Worm (Caenorhabditis elegans) whole organism, L3 larva: ENCODE data around the gene grsp-2.

Experiments used
- R02D3.7 ChIP-seq: fragments of 150-350 bp; optimal IDR thresholded peaks from 2 replicates; lab custom pipeline; 2014; ENCODE audit warnings: missing biosample characterization, missing genetic modification characterization
- aly-2 ChIP-seq: fragments of 150-350 bp; optimal IDR thresholded peaks from 2 replicates; lab custom pipeline; 2014; ENCODE audit warnings: missing biosample characterization, missing genetic modification characterization
- ama-1 ChIP-seq: fragments of 150-350 bp; optimal IDR thresholded peaks from 2 replicates; lab custom pipeline; 2018
- ceh-16 ChIP-seq: sonication (generic microtip); optimal IDR thresholded peaks from 2 replicates; lab custom pipeline; 2017; ENCODE audit warnings: missing biosample characterization, missing genetic modification characterization
- ceh-28 ChIP-seq: fragments of 150-350 bp; optimal IDR thresholded peaks from 2 replicates; lab custom pipeline; 2014; ENCODE audit warnings: missing biosample characterization, missing genetic modification reagents, missing genetic modification characterization
- ceh-82 ChIP-seq: fragments of 150-350 bp; optimal IDR thresholded peaks from 2 replicates; lab custom pipeline; 2014; ENCODE audit warnings: missing biosample characterization, missing genetic modification characterization
- ceh-9 ChIP-seq: sonication (generic microtip); optimal IDR thresholded peaks from 2 replicates; lab custom pipeline; 2018; ENCODE audit warnings: missing biosample characterization, missing genetic modification characterization
- daf-12 ChIP-seq: fragments of 150-350 bp; optimal IDR thresholded peaks from 2 replicates; lab custom pipeline; 2014; ENCODE audit warnings: missing biosample characterization, missing genetic modification reagents, missing genetic modification characterization
- egl-27 ChIP-seq: sonication (generic microtip); optimal IDR thresholded peaks from 4 replicates; lab custom pipeline; 2017; ENCODE audit warnings: missing biosample characterization, missing genetic modification reagents, missing genetic modification characterization
- egl-5 ChIP-seq: fragments of 150-350 bp; optimal IDR thresholded peaks from 2 replicates; lab custom pipeline; 2017; ENCODE audit warnings: missing biosample characterization, missing genetic modification reagents, missing genetic modification characterization, inconsistent platforms
- elt-1 ChIP-seq: fragments of 150-350 bp; optimal IDR thresholded peaks from 2 replicates; lab custom pipeline; 2014; ENCODE audit warnings: missing biosample characterization, missing genetic modification characterization
- elt-2 ChIP-seq: sonication (generic microtip); optimal IDR thresholded peaks from 2 replicates; lab custom pipeline; 2016; ENCODE audit warnings: missing genetic modification reagents, mild to moderate bottlenecking, missing genetic modification characterization, missing compliant biosample characterization
- eor-1 ChIP-seq, 2 experiments: fragments of 150-350 bp; optimal IDR thresholded peaks; 2 replicates each; lab custom pipeline; 2014 to 2018; ENCODE audit warnings: missing biosample characterization in 2 of 2, missing genetic modification characterization in 2 of 2
- fkh-10 ChIP-seq: sonication (generic microtip); optimal IDR thresholded peaks from 2 replicates; lab custom pipeline; 2017; ENCODE audit warnings: missing biosample characterization, missing genetic modification reagents, missing genetic modification characterization
- fkh-2 ChIP-seq: fragments of 150-350 bp; optimal IDR thresholded peaks from 2 replicates; lab custom pipeline; 2014; ENCODE audit warnings: missing biosample characterization, missing genetic modification reagents, missing genetic modification characterization
- fos-1 ChIP-seq: fragments of 150-350 bp; optimal IDR thresholded peaks from 2 replicates; lab custom pipeline; 2014; ENCODE audit warnings: missing biosample characterization, missing genetic modification characterization
- hmg-11 ChIP-seq: sonication (generic microtip); optimal IDR thresholded peaks from 2 replicates; lab custom pipeline; 2016; ENCODE audit warnings: missing genetic modification characterization, missing compliant biosample characterization
- jun-1 ChIP-seq: fragments of 150-350 bp; optimal IDR thresholded peaks from 2 replicates; lab custom pipeline; 2014; ENCODE audit warnings: missing biosample characterization, missing genetic modification reagents, missing genetic modification characterization
- lin-15B ChIP-seq: fragments of 150-350 bp; optimal IDR thresholded peaks from 2 replicates; lab custom pipeline; 2014; ENCODE audit warnings: missing biosample characterization, missing genetic modification characterization
- lin-39 ChIP-seq: fragments of 150-350 bp; optimal IDR thresholded peaks from 2 replicates; lab custom pipeline; 2018; ENCODE audit warnings: missing biosample characterization, missing genetic modification reagents, missing genetic modification characterization
- lsy-12 ChIP-seq: sonication (generic microtip); optimal IDR thresholded peaks from 2 replicates; lab custom pipeline; 2016; ENCODE audit warnings: mild to moderate bottlenecking, missing genetic modification characterization, missing compliant biosample characterization
- mdl-1 ChIP-seq: fragments of 150-350 bp; optimal IDR thresholded peaks from 2 replicates; lab custom pipeline; 2014; ENCODE audit warnings: missing biosample characterization, missing genetic modification characterization
- mml-1 ChIP-seq: fragments of 150-350 bp; sonication (generic microtip); optimal IDR thresholded peaks from 3 replicates; lab custom pipeline; 2014; ENCODE audit warnings: missing biosample characterization, missing genetic modification characterization
- nfya-1 ChIP-seq: sonication (generic microtip); optimal IDR thresholded peaks from 2 replicates; lab custom pipeline; 2017; ENCODE audit warnings: missing genetic modification characterization, mild to moderate bottlenecking, missing compliant biosample characterization, antibody characterized with exemption, moderate library complexity; ENCODE audit not compliant: insufficient read depth
- nhr-11 ChIP-seq: fragments of 150-350 bp; optimal IDR thresholded peaks from 2 replicates; lab custom pipeline; 2014; ENCODE audit warnings: missing biosample characterization, missing genetic modification characterization
- nhr-12 ChIP-seq: fragments of 150-350 bp; optimal IDR thresholded peaks from 2 replicates; lab custom pipeline; 2014; ENCODE audit warnings: missing biosample characterization, missing genetic modification characterization
- nhr-23 ChIP-seq: fragments of 150-350 bp; optimal IDR thresholded peaks from 2 replicates; lab custom pipeline; 2014; ENCODE audit warnings: missing biosample characterization, missing genetic modification reagents, missing genetic modification characterization
- nhr-237 ChIP-seq: fragments of 150-350 bp; optimal IDR thresholded peaks from 2 replicates; lab custom pipeline; 2014; ENCODE audit warnings: missing biosample characterization, missing genetic modification characterization
- nhr-25 ChIP-seq: sonication (generic microtip); optimal IDR thresholded peaks from 2 replicates; lab custom pipeline; 2017; ENCODE audit warnings: missing biosample characterization, missing genetic modification characterization
- nhr-28 ChIP-seq: fragments of 150-350 bp; optimal IDR thresholded peaks from 2 replicates; lab custom pipeline; 2014; ENCODE audit warnings: missing biosample characterization, missing genetic modification characterization
- nhr-43 ChIP-seq: sonication (generic microtip); optimal IDR thresholded peaks from 2 replicates; lab custom pipeline; 2016; ENCODE audit warnings: mild to moderate bottlenecking, missing genetic modification characterization, missing compliant biosample characterization; ENCODE audit not compliant: poor library complexity, severe bottlenecking
- nhr-67 ChIP-seq: fragments of 150-350 bp; optimal IDR thresholded peaks from 2 replicates; lab custom pipeline; 2014; ENCODE audit warnings: missing biosample characterization, missing genetic modification characterization
- nhr-76 ChIP-seq: fragments of 150-350 bp; sonication (generic microtip); optimal IDR thresholded peaks from 5 replicates; lab custom pipeline; 2014; ENCODE audit warnings: missing biosample characterization, missing genetic modification characterization
- nhr-77 ChIP-seq: fragments of 150-350 bp; optimal IDR thresholded peaks from 2 replicates; lab custom pipeline; 2014; ENCODE audit warnings: missing biosample characterization, missing genetic modification characterization
- pha-4 ChIP-seq: fragments of 150-350 bp; optimal IDR thresholded peaks from 2 replicates; lab custom pipeline; 2014; ENCODE audit warnings: missing biosample characterization, missing genetic modification reagents, missing genetic modification characterization
- pqm-1 ChIP-seq: fragments of 150-350 bp; optimal IDR thresholded peaks from 2 replicates; lab custom pipeline; 2017; ENCODE audit warnings: missing biosample characterization, missing genetic modification characterization, inconsistent platforms
- sea-2 ChIP-seq: fragments of 150-350 bp; sonication (generic microtip); optimal IDR thresholded peaks from 4 replicates; lab custom pipeline; 2014; ENCODE audit warnings: missing biosample characterization, missing genetic modification reagents, missing genetic modification characterization
- skn-1 ChIP-seq: fragments of 150-350 bp; optimal IDR thresholded peaks from 2 replicates; lab custom pipeline; 2014; ENCODE audit warnings: missing biosample characterization, missing genetic modification characterization
- snpc-4 ChIP-seq: fragments of 150-350 bp; optimal IDR thresholded peaks from 2 replicates; lab custom pipeline; 2014; ENCODE audit warnings: missing biosample characterization, missing genetic modification characterization
- unc-39 ChIP-seq: sonication (generic microtip); optimal IDR thresholded peaks from 4 replicates; lab custom pipeline; 2017; ENCODE audit warnings: missing biosample characterization, missing genetic modification characterization
- unc-62 ChIP-seq: fragments of 150-350 bp; sonication (generic microtip); optimal IDR thresholded peaks from 4 replicates; lab custom pipeline; 2014; ENCODE audit warnings: missing biosample characterization, missing genetic modification reagents, missing genetic modification characterization
- zag-1 ChIP-seq: fragments of 150-350 bp; optimal IDR thresholded peaks from 2 replicates; lab custom pipeline; 2014; ENCODE audit warnings: missing biosample characterization, missing genetic modification characterization
- ztf-11 ChIP-seq: fragments of 150-350 bp; optimal IDR thresholded peaks from 2 replicates; lab custom pipeline; 2014; ENCODE audit warnings: missing biosample characterization, missing genetic modification characterization
- ztf-4 ChIP-seq: fragments of 150-350 bp; optimal IDR thresholded peaks from 2 replicates; lab custom pipeline; 2014; ENCODE audit warnings: missing biosample characterization, missing genetic modification characterization

grsp-2 gene

ce11 chrIV:8816029-8816428, at the start of gene grsp-2:
Gene grsp-2, plus strand, starts transcription at chrIV:8816329.
- no peak for TF ChIP-seq R02D3.7
- TF ChIP-seq lsy-12 (tag; lab: Kevin White, UChicago): no peak
- no peak for TF ChIP-seq skn-1 (tag; lab: Kevin White, UChicago)
- no peak for TF ChIP-seq pha-4
- TF ChIP-seq ceh-16: no peak
- TF ChIP-seq pqm-1 (tag; lab: Kevin White, UChicago): no peak
- no peak for TF ChIP-seq nhr-25
- no peak for TF ChIP-seq ama-1
- no peak for TF ChIP-seq mml-1 (tag; lab: Kevin White, UChicago)
- TF ChIP-seq, all 47 proteins: peak for 0

ce11 chrIV:8769539-8769938, 46.6 kb upstream of the grsp-2 start, which contains the start of gene F20C5.5:
Gene F20C5.5, minus strand, starts transcription at chrIV:8769639.
- no peak for TF ChIP-seq ceh-9 (tag; lab: Kevin White, UChicago)
- TF ChIP-seq unc-62 (GFP tag; lab: Kevin White, UChicago): no peak
- no peak for TF ChIP-seq fos-1 (tag; lab: Kevin White, UChicago)
- no peak for TF ChIP-seq nhr-237 (tag; lab: Kevin White, UChicago)
- TF ChIP-seq ztf-4 (tag; lab: Kevin White, UChicago): no peak
- no peak for TF ChIP-seq nhr-28 (tag; lab: Kevin White, UChicago)
- no peak for TF ChIP-seq ama-1

ce11 chrIV:8772800-8773256, 43.3 kb upstream of the grsp-2 start, which contains the start of gene F20C5.6:
Gene F20C5.6, minus strand, starts transcription at chrIV:8773206.
- TF ChIP-seq nhr-76: no peak
- TF ChIP-seq nhr-77 (tag; lab: Kevin White, UChicago): no peak
- no peak for TF ChIP-seq nhr-25
- TF ChIP-seq ceh-9 (tag; lab: Kevin White, UChicago): no peak
- no peak for TF ChIP-seq nhr-12 (tag; lab: Kevin White, UChicago)
- no peak for TF ChIP-seq fkh-2
- no peak for TF ChIP-seq egl-5 (tag; lab: Kevin White, UChicago)
- no peak for TF ChIP-seq ceh-82
- no peak for TF ChIP-seq aly-2 (tag; lab: Kevin White, UChicago)
- no peak for TF ChIP-seq daf-12
- no peak for TF ChIP-seq elt-2
- no peak for TF ChIP-seq ceh-16
- no peak for TF ChIP-seq nhr-237 (tag; lab: Kevin White, UChicago)
- no peak for TF ChIP-seq mdl-1
- TF ChIP-seq lsy-12 (tag; lab: Kevin White, UChicago): no peak

ce11 chrIV:8778045-8778444, 38.1 kb upstream of the grsp-2 start, which contains the start of gene C33D9.6:
Gene C33D9.6, minus strand, starts transcription at chrIV:8778145.
- TF ChIP-seq ztf-11 (tag; lab: Kevin White, UChicago) (no peak), nhr-28 (tag; lab: Kevin White, UChicago) (no peak), fkh-10 (no peak), nhr-25 (no peak), nhr-43 (tag; lab: Kevin White, UChicago) (no peak), ceh-9 (tag; lab: Kevin White, UChicago) (no peak), zag-1 (tag; lab: Kevin White, UChicago) (no peak), lsy-12 (tag; lab: Kevin White, UChicago) (no peak), nhr-67 (tag; lab: Kevin White, UChicago) (no peak), R02D3.7 (no peak), unc-62 (GFP tag; lab: Kevin White, UChicago) (no peak), ceh-82 (no peak), nhr-237 (tag; lab: Kevin White, UChicago) (no peak), nhr-23 (tag; lab: Kevin White, UChicago) (no peak)

- TF ChIP-seq lin-39 (tag; lab: Kevin White, UChicago) (peak; percentile 93), unc-62 (GFP tag; lab: Kevin White, UChicago) (no peak), nhr-25 (peak; percentile 95), nhr-11 (tag; lab: Kevin White, UChicago) (no peak), lin-15B (peak; percentile 14), ceh-16 (no peak), sea-2 (peak; percentile 16), unc-39 (no peak), nhr-76 (no peak), lsy-12 (tag; lab: Kevin White, UChicago) (peak; percentile 43), nhr-77 (tag; lab: Kevin White, UChicago) (no peak), egl-27 (tag; lab: Kevin White, UChicago) (peak; percentile 47), ceh-28 (tag; lab: Kevin White, UChicago) (peak; percentile 69), hmg-11 (tag; lab: Kevin White, UChicago) (peak; percentile 83), eor-1 (tag; optimal IDR thresholded peaks at IDR 0.05; lab: Kevin White, UChicago) (no peak), snpc-4 (tag; lab: Kevin White, UChicago) (peak; percentile 23), nhr-67 (tag; lab: Kevin White, UChicago) (no peak), nfya-1 (peak; percentile 59), elt-1 (tag; lab: Kevin White, UChicago) (peak; percentile 41), pha-4 (peak; percentile 52), jun-1 (tag; lab: Kevin White, UChicago) (peak; percentile 59), R02D3.7 (peak; percentile 38), aly-2 (tag; lab: Kevin White, UChicago) (no peak), zag-1 (tag; lab: Kevin White, UChicago) (no peak), nhr-43 (tag; lab: Kevin White, UChicago) (peak; percentile 53), nhr-23 (tag; lab: Kevin White, UChicago) (peak; percentile 91), egl-5 (tag; lab: Kevin White, UChicago) (peak; percentile 55)
These were observed 34.0 kb upstream of the grsp-2 start for ce11 chrIV:8782172-8782571.
